Worm (Caenorhabditis elegans) whole organism, L4 larva: ENCODE measurements around the gene str-99.

Experiments used
- dpl-1 ChIP-seq: fragments of 150-350 bp; optimal IDR thresholded peaks from 2 replicates; lab custom pipeline; 2014; ENCODE audit warnings: missing biosample characterization, missing genetic modification reagents, missing genetic modification characterization
- lsy-2 ChIP-seq, 2 experiments: fragments of 150-350 bp in 1 of 2; sonication (generic microtip) in 1 of 2; optimal IDR thresholded peaks; 2 replicates each; lab custom pipeline; 2014 to 2017; ENCODE audit warnings: missing biosample characterization in 2 of 2, missing genetic modification characterization in 2 of 2
- nhr-28 ChIP-seq: fragments of 150-350 bp; optimal IDR thresholded peaks from 2 replicates; lab custom pipeline; 2014; ENCODE audit warnings: missing biosample characterization, missing genetic modification characterization

- TF ChIP-seq nhr-28 (no peak), dpl-1 (no peak), lsy-2 (tag; optimal IDR thresholded peaks at IDR 0.05; lab: Kevin White, UChicago) (no peak)
Measured at ce11 chrV:16201730-16202129, 43.4 kb upstream of the str-99 start, which contains the start of gene F11A5.17.
